Fruit fly (Drosophila melanogaster): Measurements from ENCODE around the gene CG8031.

DNA sequence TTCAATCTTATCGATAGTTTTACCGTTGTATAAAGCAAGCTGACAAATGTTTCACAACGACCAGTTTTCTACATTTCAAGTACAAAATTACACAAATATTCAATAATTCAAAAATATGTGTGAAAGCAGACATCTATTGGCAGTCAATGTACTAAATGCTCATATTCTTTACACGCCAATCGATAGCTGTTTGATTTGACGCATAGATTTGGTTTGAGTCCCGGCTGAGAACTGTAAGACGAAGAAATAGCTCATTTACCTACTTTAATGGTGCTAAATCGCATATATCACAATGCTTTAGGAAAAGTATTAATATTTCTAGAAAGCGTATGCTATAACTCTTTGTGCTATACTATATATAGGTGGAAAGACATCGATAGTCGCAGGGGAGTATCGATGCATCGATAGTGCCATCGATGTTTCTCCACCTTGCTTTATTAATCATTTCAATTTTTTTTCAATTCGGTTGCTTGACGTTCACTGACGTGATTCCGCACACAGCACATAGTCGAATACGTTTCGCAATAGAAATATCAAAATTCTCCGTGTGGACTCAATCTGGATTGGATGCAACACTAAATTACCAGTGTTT, 30.4 kb downstream of the CG8031 start, which contains the start of gene Paip2:
- no peak for TF ChIP-seq CG8478 (optimal IDR thresholded peaks at IDR 0.05)
- TF ChIP-seq CTCF (optimal IDR thresholded peaks at IDR 0.05), result peak; percentile 84 to 86

Measured in S2 (cell line).